Fruit fly (Drosophila melanogaster): ENCODE results near the gene CG13085.

- TF ChIP-seq psq (optimal IDR thresholded peaks at IDR 0.05) (no peak), Dll (optimal IDR thresholded peaks at IDR 0.05) (no peak)
Observed at dm6 chr2L:19422642-19423041, 1.2 kb upstream of the CG13085 start.

All from whole organism.